Fruit fly (Drosophila melanogaster) Kc167 (cell line): ENCODE data around the gene CG17637.
"Not testable (repeated sequence)": the region's sequence is repeated elsewhere in the genome, so short reads cannot be mapped to it uniquely, and the experiment has no call there.

Source experiments
- Sin3A ChIP-seq: fragments of >200 bp; optimal IDR thresholded peaks from 2 replicates; lab custom pipeline; 2018; ENCODE audit warnings: missing external identifiers
- h ChIP-seq: fragments of >200 bp; optimal IDR thresholded peaks from 3 replicates; lab custom pipeline; 2018; ENCODE audit warnings: missing external identifiers
- insv ChIP-seq: fragments of >200 bp; optimal IDR thresholded peaks from 3 replicates; lab custom pipeline; 2018; ENCODE audit warnings: missing external identifiers

DNA sequence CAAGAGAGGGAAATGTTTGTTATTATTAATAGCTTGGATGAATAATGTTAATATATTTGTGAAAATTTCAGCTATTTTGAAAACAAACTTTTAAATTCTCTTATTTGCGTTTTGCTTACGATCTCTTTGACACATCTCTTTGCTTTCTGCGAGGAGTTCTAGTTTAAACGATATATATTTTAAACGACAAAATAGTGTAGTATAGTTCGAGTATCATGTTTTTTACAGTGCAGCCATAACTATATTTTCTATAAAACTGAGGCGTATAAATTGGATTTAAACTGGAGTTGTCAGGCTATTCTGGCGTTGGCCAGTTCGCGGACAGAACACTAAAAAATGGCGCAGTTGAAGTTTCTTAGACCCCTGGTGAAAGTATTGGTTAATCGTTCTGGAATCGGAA lies 4.5 kb upstream of the CG17637 start, which contains the start of gene CG18281:
- TF ChIP-seq insv (lab: Kevin White, UChicago); Sin3A; h: not testable (repeated sequence)
